Fruit fly (Drosophila melanogaster) whole organism, prepupa: ENCODE results near the gene Hr38.
A peak's percentile ranks its signal among the peaks of the same experiment; 100 is the strongest.

Source experiments
- Blimp-1 ChIP-seq: fragments of 200-800 bp; sonication (Bioruptor generic); optimal IDR thresholded peaks from 3 replicates; lab custom pipeline; 2017; ENCODE audit warnings: missing biosample characterization, missing genetic modification characterization, mild to moderate bottlenecking, moderate library complexity, missing genetic modification reagents
- CG10631 ChIP-seq: fragments of 200-800 bp; sonication (Bioruptor generic); optimal IDR thresholded peaks from 2 replicates; lab custom pipeline; 2016; ENCODE audit warnings: missing biosample characterization, missing genetic modification characterization
- CG10669 ChIP-seq: fragments of 200-800 bp; sonication (Bioruptor generic); optimal IDR thresholded peaks from 3 replicates; lab custom pipeline; 2018; ENCODE audit warnings: missing biosample characterization, mild to moderate bottlenecking, missing genetic modification characterization, moderate library complexity
- CG11294 ChIP-seq: fragments of 200-800 bp; sonication (Bioruptor generic); IDR thresholded peaks from 2 replicates; pipeline ENCODE4 v1.3.6; 2022; ENCODE audit warnings: missing biosample characterization, missing genetic modification characterization
- CG11902 ChIP-seq: fragments of 200-800 bp; sonication (Bioruptor generic); optimal IDR thresholded peaks from 3 replicates; lab custom pipeline; 2016; ENCODE audit warnings: missing biosample characterization, missing genetic modification characterization
- CG15336 ChIP-seq: fragments of 200-800 bp; sonication (Bioruptor generic); IDR thresholded peaks from 2 replicates; pipeline ENCODE4 v1.3.6; 2022; ENCODE audit warnings: missing biosample characterization, missing genetic modification characterization
- CG1621 ChIP-seq: fragments of 200-800 bp; sonication (Bioruptor generic); optimal IDR thresholded peaks from 3 replicates; lab custom pipeline; 2018; ENCODE audit warnings: missing biosample characterization, mild to moderate bottlenecking, missing genetic modification characterization
- CG16779 ChIP-seq: fragments of 200-800 bp; sonication (Bioruptor generic); optimal IDR thresholded peaks from 3 replicates; lab custom pipeline; 2017; ENCODE audit warnings: missing biosample characterization, mild to moderate bottlenecking, missing genetic modification characterization
- CG3032 ChIP-seq: fragments of 200-800 bp; optimal IDR thresholded peaks from 2 replicates; lab custom pipeline; 2019; ENCODE audit warnings: missing biosample characterization, mild to moderate bottlenecking, missing genetic modification characterization, moderate library complexity
- CG32006 ChIP-seq: fragments of 200-800 bp; sonication (Bioruptor generic); optimal IDR thresholded peaks from 3 replicates; lab custom pipeline; 2017; ENCODE audit warnings: missing biosample characterization, mild to moderate bottlenecking, missing genetic modification characterization
- CG3919 ChIP-seq: fragments of 200-800 bp; sonication (Bioruptor generic); optimal IDR thresholded peaks from 3 replicates; lab custom pipeline; 2016; ENCODE audit warnings: missing biosample characterization, missing genetic modification characterization
- CG4318 ChIP-seq: fragments of 200-800 bp; sonication (Bioruptor generic); optimal IDR thresholded peaks from 3 replicates; lab custom pipeline; 2017; ENCODE audit warnings: missing biosample characterization, mild to moderate bottlenecking, missing genetic modification characterization
- CG6163 ChIP-seq: fragments of 200-800 bp; sonication (Bioruptor generic); IDR thresholded peaks from 3 replicates; pipeline ENCODE4 v1.3.6; 2022; ENCODE audit warnings: missing biosample characterization, missing genetic modification characterization
- CG6276 ChIP-seq: fragments of 200-800 bp; sonication (Bioruptor generic); optimal IDR thresholded peaks from 2 replicates; lab custom pipeline; 2017; ENCODE audit warnings: missing biosample characterization, mild to moderate bottlenecking, missing genetic modification characterization
- CG6808 ChIP-seq: fragments of 200-800 bp; sonication (Bioruptor generic); optimal IDR thresholded peaks from 3 replicates; lab custom pipeline; 2017; ENCODE audit warnings: missing biosample characterization, missing genetic modification characterization, mild to moderate bottlenecking, moderate library complexity, missing genetic modification reagents
- CG6854 ChIP-seq: fragments of 200-800 bp; sonication (Bioruptor generic); optimal IDR thresholded peaks from 2 replicates; lab custom pipeline; 2017; ENCODE audit warnings: missing biosample characterization, mild to moderate bottlenecking, missing genetic modification characterization
- CG8119 ChIP-seq: fragments of 200-800 bp; sonication (Bioruptor generic); IDR thresholded peaks from 3 replicates; pipeline ENCODE4 v1.3.6; 2022; ENCODE audit warnings: missing biosample characterization, missing genetic modification characterization
- CG8319 ChIP-seq: fragments of 200-800 bp; sonication (Bioruptor generic); optimal IDR thresholded peaks from 3 replicates; lab custom pipeline; 2016; ENCODE audit warnings: missing biosample characterization, missing genetic modification characterization
- CG8632 ChIP-seq: fragments of 200-800 bp; sonication (Bioruptor generic); optimal IDR thresholded peaks from 3 replicates; lab custom pipeline; 2016; ENCODE audit warnings: missing biosample characterization, missing genetic modification characterization
- Eip75B ChIP-seq: fragments of 200-800 bp; sonication (Bioruptor generic); optimal IDR thresholded peaks from 3 replicates; lab custom pipeline; 2016; ENCODE audit warnings: missing biosample characterization, missing genetic modification characterization
- Eip78C ChIP-seq: fragments of 200-800 bp; sonication (Bioruptor generic); peaks from one replicate; lab custom pipeline; 2016; ENCODE audit warnings: missing biosample characterization, missing genetic modification characterization
- Eip93F ChIP-seq: fragments of 200-800 bp; sonication (Bioruptor generic); optimal IDR thresholded peaks from 2 replicates; lab custom pipeline; 2016; ENCODE audit warnings: missing biosample characterization, mild to moderate bottlenecking, missing genetic modification characterization
- Ets21C ChIP-seq: fragments of 200-800 bp; sonication (Bioruptor generic); optimal IDR thresholded peaks from 3 replicates; lab custom pipeline; 2016; ENCODE audit warnings: missing biosample characterization, missing genetic modification characterization
- Ets96B ChIP-seq: fragments of 200-800 bp; optimal IDR thresholded peaks from 2 replicates; lab custom pipeline; 2019; ENCODE audit warnings: missing biosample characterization, mild to moderate bottlenecking, missing genetic modification characterization, moderate library complexity
- Gug ChIP-seq: fragments of 200-800 bp; sonication (Bioruptor generic); IDR thresholded peaks from 2 replicates; pipeline ENCODE4 v1.3.6; 2022; ENCODE audit warnings: missing biosample characterization, missing genetic modification characterization
- Hr39 ChIP-seq: fragments of 200-800 bp; sonication (Bioruptor generic); optimal IDR thresholded peaks from 2 replicates; lab custom pipeline; 2016; ENCODE audit warnings: missing biosample characterization, missing genetic modification characterization
- Lpt ChIP-seq: fragments of 200-800 bp; sonication (Bioruptor generic); optimal IDR thresholded peaks from 3 replicates; lab custom pipeline; 2016; ENCODE audit warnings: missing biosample characterization, missing genetic modification characterization
- Met ChIP-seq: fragments of 200-800 bp; sonication (Bioruptor generic); optimal IDR thresholded peaks from 3 replicates; lab custom pipeline; 2016; ENCODE audit warnings: missing biosample characterization, missing genetic modification characterization
- OdsH ChIP-seq: fragments of 200-800 bp; sonication (Bioruptor generic); optimal IDR thresholded peaks from 3 replicates; lab custom pipeline; 2016; ENCODE audit warnings: missing biosample characterization, missing genetic modification characterization
- Smox ChIP-seq: fragments of 200-800 bp; sonication (Bioruptor generic); optimal IDR thresholded peaks from 3 replicates; lab custom pipeline; 2016; ENCODE audit warnings: missing biosample characterization, missing genetic modification characterization
- Sox102F ChIP-seq: fragments of 200-800 bp; sonication (Bioruptor generic); optimal IDR thresholded peaks from 2 replicates; lab custom pipeline; 2016; ENCODE audit warnings: missing biosample characterization, mild to moderate bottlenecking, missing genetic modification characterization
- Sox14 ChIP-seq: fragments of 200-800 bp; sonication (Bioruptor generic); optimal IDR thresholded peaks from 3 replicates; lab custom pipeline; 2016; ENCODE audit warnings: missing biosample characterization, missing genetic modification characterization
- achi ChIP-seq: fragments of 200-800 bp; sonication (Bioruptor generic); optimal IDR thresholded peaks from 3 replicates; lab custom pipeline; 2016; ENCODE audit warnings: missing biosample characterization, missing genetic modification characterization
- dac ChIP-seq: fragments of 200-800 bp; sonication (Bioruptor generic); optimal IDR thresholded peaks from 2 replicates; lab custom pipeline; 2017; ENCODE audit warnings: missing biosample characterization, mild to moderate bottlenecking, missing genetic modification characterization
- dsx ChIP-seq: fragments of 200-800 bp; optimal IDR thresholded peaks from 3 replicates; lab custom pipeline; 2019; ENCODE audit warnings: missing biosample characterization, mild to moderate bottlenecking, missing genetic modification characterization, moderate library complexity; ENCODE audit not compliant: poor library complexity, severe bottlenecking
- fd59A ChIP-seq: fragments of 200-800 bp; sonication (Bioruptor generic); optimal IDR thresholded peaks from 2 replicates; lab custom pipeline; 2017; ENCODE audit warnings: missing biosample characterization, mild to moderate bottlenecking, missing genetic modification characterization, missing genetic modification reagents
- fkh ChIP-seq: fragments of 200-800 bp; sonication (Bioruptor generic); optimal IDR thresholded peaks from 3 replicates; lab custom pipeline; 2017; ENCODE audit warnings: missing biosample characterization, mild to moderate bottlenecking, missing genetic modification characterization, moderate library complexity
- lz ChIP-seq: fragments of 200-800 bp; sonication (Bioruptor generic); optimal IDR thresholded peaks from 3 replicates; lab custom pipeline; 2016; ENCODE audit warnings: missing biosample characterization, missing genetic modification characterization
- net ChIP-seq: fragments of 200-800 bp; sonication (Bioruptor generic); optimal IDR thresholded peaks from 3 replicates; lab custom pipeline; 2016; ENCODE audit warnings: missing biosample characterization, missing genetic modification characterization
- pdm3 ChIP-seq: fragments of 200-800 bp; sonication (Bioruptor generic); optimal IDR thresholded peaks from 3 replicates; lab custom pipeline; 2016; ENCODE audit warnings: missing biosample characterization, missing genetic modification characterization
- salr ChIP-seq, 2 experiments: fragments of 200-800 bp; sonication (Bioruptor generic); optimal IDR thresholded peaks; 3 replicates each; lab custom pipeline; 2016 to 2018; ENCODE audit warnings: missing biosample characterization in 2 of 2, missing genetic modification characterization in 2 of 2, mild to moderate bottlenecking in 1 of 2
- spab ChIP-seq: fragments of 200-800 bp; sonication (Bioruptor generic); optimal IDR thresholded peaks from 2 replicates; lab custom pipeline; 2017; ENCODE audit warnings: missing biosample characterization, mild to moderate bottlenecking, missing genetic modification characterization, missing genetic modification reagents
- ss ChIP-seq, 2 experiments: fragments of 200-800 bp; sonication (Bioruptor generic); optimal IDR thresholded peaks; 2 replicates in 1 of 2; 3 replicates in 1 of 2; lab custom pipeline; 2017 to 2018; ENCODE audit warnings: mild to moderate bottlenecking in 2 of 2, missing biosample characterization in 2 of 2, missing genetic modification characterization in 2 of 2, moderate library complexity in 1 of 2
- svp ChIP-seq: fragments of 200-800 bp; sonication (Bioruptor generic); peaks from one replicate; lab custom pipeline; 2016; ENCODE audit warnings: missing biosample characterization, missing genetic modification characterization
- topi ChIP-seq: fragments of 200-800 bp; sonication (Bioruptor generic); optimal IDR thresholded peaks from 3 replicates; lab custom pipeline; 2016; ENCODE audit warnings: missing biosample characterization, missing genetic modification characterization
- vri ChIP-seq: fragments of 200-800 bp; sonication (Bioruptor generic); optimal IDR thresholded peaks from 3 replicates; lab custom pipeline; 2016; ENCODE audit warnings: missing biosample characterization, mild to moderate bottlenecking, missing genetic modification characterization

The Hr38 gene

dm6 chr2L:20758847-20759465 lies 44.6 kb upstream of the Hr38 start (continued):
- peak; percentile 59 for TF ChIP-seq net
- peak; percentile 68 for TF ChIP-seq OdsH (GFP tag; lab: Kevin White, UChicago)
- TF ChIP-seq CG32006: peak; percentile 87
- no peak for TF ChIP-seq Eip93F (GFP tag; lab: Kevin White, UChicago)
- TF ChIP-seq fkh (GFP tag; lab: Kevin White, UChicago): no peak
- TF ChIP-seq Blimp-1 (GFP tag; lab: Kevin White, UChicago): no peak
- TF ChIP-seq CG6808: peak; percentile 70
- TF ChIP-seq CG11294 (GFP tag; lab: Robert Waterston, UW): peak; percentile 66
- TF ChIP-seq Gug (GFP tag; lab: Robert Waterston, UW): peak; percentile 75
- peak; percentile 57 for TF ChIP-seq CG10631 (GFP tag; lab: Kevin White, UChicago)
- peak; percentile 11 for TF ChIP-seq CG16779
- TF ChIP-seq spab (GFP tag; lab: Kevin White, UChicago): peak; percentile 71
- peak; percentile 89 for TF ChIP-seq CG15336
- TF ChIP-seq Eip75B (GFP tag; lab: Kevin White, UChicago): peak; percentile 69
- peak; percentile 62 for TF ChIP-seq lz
- peak; percentile 65 for TF ChIP-seq pdm3 (GFP tag; lab: Kevin White, UChicago)
- peak; percentile 70 for TF ChIP-seq CG10669
- TF ChIP-seq Sox14 (GFP tag; lab: Kevin White, UChicago): peak; percentile 76
- peak; percentile 84 for TF ChIP-seq CG6276 (GFP tag; lab: Kevin White, UChicago)
- TF ChIP-seq CG8119 (GFP tag; lab: Robert Waterston, UW): peak; percentile 86
- peak; percentile 19 for TF ChIP-seq CG8319 (GFP tag; lab: Kevin White, UChicago)
- no peak for TF ChIP-seq CG1621 (tag; lab: Kevin White, UChicago)
- TF ChIP-seq CG4318 (GFP tag; lab: Kevin White, UChicago): peak; percentile 63
- peak; percentile 61 for TF ChIP-seq achi (GFP tag; lab: Kevin White, UChicago)
- TF ChIP-seq, all 60 proteins: peak for 47

- peak; percentile 22 for TF ChIP-seq CG6808
- TF ChIP-seq salr (GFP tag; optimal IDR thresholded peaks at IDR 0.05; lab: Kevin White, UChicago): no peak
- TF ChIP-seq CG8632 (GFP tag; lab: Kevin White, UChicago): no peak
- TF ChIP-seq CG6163 (GFP tag; lab: Robert Waterston, UW): peak; percentile 28; the same call in 1 of the 3 replicates
- peak; percentile 9 for TF ChIP-seq net
- no peak for TF ChIP-seq Met
- TF ChIP-seq CG6276 (GFP tag; lab: Kevin White, UChicago): peak; percentile 75
- TF ChIP-seq dsx (GFP tag; lab: Kevin White, UChicago): no peak
- peak; percentile 2 for TF ChIP-seq Hr39 (GFP tag; lab: Kevin White, UChicago)
- peak; percentile 3 for TF ChIP-seq Eip75B (GFP tag; lab: Kevin White, UChicago)
- peak; percentile 28 for TF ChIP-seq CG3919 (GFP tag; lab: Kevin White, UChicago)
- TF ChIP-seq topi (GFP tag; lab: Kevin White, UChicago): peak; percentile 20
- TF ChIP-seq spab (GFP tag; lab: Kevin White, UChicago): no peak
- TF ChIP-seq CG32006: peak; percentile 38
- TF ChIP-seq svp (GFP tag; lab: Kevin White, UChicago): no peak
- no peak for TF ChIP-seq Gug (GFP tag; lab: Robert Waterston, UW)
- TF ChIP-seq CG4318 (GFP tag; lab: Kevin White, UChicago): no peak
- no peak for TF ChIP-seq Ets21C
- TF ChIP-seq CG10631 (GFP tag; lab: Kevin White, UChicago): no peak
- TF ChIP-seq CG3032 (tag; lab: Kevin White, UChicago): no peak
- no peak for TF ChIP-seq CG11902 (GFP tag; lab: Kevin White, UChicago)
- no peak for TF ChIP-seq achi (GFP tag; lab: Kevin White, UChicago)
- peak; percentile 2 to 4 for TF ChIP-seq ss (GFP tag; optimal IDR thresholded peaks at IDR 0.05; lab: Kevin White, UChicago)
- TF ChIP-seq Ets96B (tag; lab: Kevin White, UChicago): no peak
- no peak for TF ChIP-seq fd59A (GFP tag; lab: Kevin White, UChicago)
- peak; percentile 30 for TF ChIP-seq dac (GFP tag; lab: Kevin White, UChicago)
- TF ChIP-seq Lpt (GFP tag; lab: Kevin White, UChicago): no peak
- TF ChIP-seq Smox (GFP tag; lab: Kevin White, UChicago): no peak
- TF ChIP-seq CG6854 (GFP tag; lab: Kevin White, UChicago): peak; percentile 24
- no peak for TF ChIP-seq Blimp-1 (GFP tag; lab: Kevin White, UChicago)
- peak; percentile 21 for TF ChIP-seq Sox14 (GFP tag; lab: Kevin White, UChicago)
- peak; percentile 57 for TF ChIP-seq Eip78C
- TF ChIP-seq vri (GFP tag; lab: Kevin White, UChicago): peak; percentile 36
- peak; percentile 5 for TF ChIP-seq Sox102F (GFP tag; lab: Kevin White, UChicago)
- peak; percentile 17 for TF ChIP-seq lz
- 0 out of 2 replicates have a peak, but pooled peaks have one; percentile 28 for TF ChIP-seq CG11294 (GFP tag; lab: Robert Waterston, UW)
Measured at dm6 chr2L:20758188-20758846, 43.9 kb upstream of the Hr38 start.
